Worm (Caenorhabditis elegans): ENCODE measurements around the gene W08A12.3.

- TF ChIP-seq nhr-232 (tag; optimal IDR thresholded peaks at IDR 0.05) (no peak), pqm-1 (tag; optimal IDR thresholded peaks at IDR 0.05) (no peak)
Measured at ce11 chrV:3647862-3648261, 34.8 kb upstream of the W08A12.3 start, which contains the start of gene F59B1.10.
